Worm (Caenorhabditis elegans) whole organism, late embryonic: ENCODE data around the gene knl-3.

Source experiments
- C08G9.2 ChIP-seq: sonication (generic microtip); optimal IDR thresholded peaks from 2 replicates; lab custom pipeline; 2016; ENCODE audit warnings: mild to moderate bottlenecking, missing genetic modification characterization, moderate library complexity, missing compliant biosample characterization
- C38D4.7 ChIP-seq: fragments of 200-800 bp; sonication (Bioruptor generic); optimal IDR thresholded peaks from 2 replicates; lab custom pipeline; 2018; ENCODE audit warnings: mild to moderate bottlenecking, missing genetic modification characterization, moderate library complexity, missing compliant biosample characterization
- F13H6.1 ChIP-seq: sonication (generic microtip); optimal IDR thresholded peaks from 2 replicates; lab custom pipeline; 2016; ENCODE audit warnings: missing genetic modification characterization, missing compliant biosample characterization
- T23F11.4 ChIP-seq: fragments of 200-800 bp; sonication (Bioruptor generic); optimal IDR thresholded peaks from 2 replicates; lab custom pipeline; 2018; ENCODE audit warnings: mild to moderate bottlenecking, missing genetic modification characterization, missing compliant biosample characterization
- ahr-1 ChIP-seq: sonication (generic microtip); optimal IDR thresholded peaks from 2 replicates; lab custom pipeline; 2016; ENCODE audit warnings: missing genetic modification characterization, missing compliant biosample characterization
- ama-1 ChIP-seq: fragments of 150-350 bp; optimal IDR thresholded peaks from 2 replicates; lab custom pipeline; 2014
- ceh-2 ChIP-seq: sonication (generic microtip); optimal IDR thresholded peaks from 2 replicates; lab custom pipeline; 2016; ENCODE audit warnings: missing genotype, missing genetic modification characterization, missing compliant biosample characterization
- ceh-22 ChIP-seq: sonication (generic microtip); optimal IDR thresholded peaks from 2 replicates; lab custom pipeline; 2017; ENCODE audit warnings: missing biosample characterization, missing genetic modification characterization
- ceh-24 ChIP-seq: sonication (generic microtip); optimal IDR thresholded peaks from 2 replicates; lab custom pipeline; 2016; ENCODE audit warnings: mild to moderate bottlenecking, missing genetic modification characterization, missing compliant biosample characterization
- ceh-34 ChIP-seq: sonication (generic microtip); optimal IDR thresholded peaks from 2 replicates; lab custom pipeline; 2016; ENCODE audit warnings: mild to moderate bottlenecking, missing genetic modification characterization, missing compliant biosample characterization
- ceh-45 ChIP-seq: fragments of 200-800 bp; sonication (Bioruptor generic); IDR thresholded peaks from 2 replicates; pipeline ENCODE4 v1.3.6; 2022; ENCODE audit warnings: missing genetic modification reagents, missing genetic modification characterization, missing compliant biosample characterization
- ceh-6 ChIP-seq: fragments of 200-800 bp; sonication (Bioruptor generic); optimal IDR thresholded peaks from 2 replicates; lab custom pipeline; 2018; ENCODE audit warnings: mild to moderate bottlenecking, missing genetic modification characterization, missing compliant biosample characterization
- ceh-9 ChIP-seq: sonication (generic microtip); optimal IDR thresholded peaks from 2 replicates; lab custom pipeline; 2016; ENCODE audit warnings: mild to moderate bottlenecking, missing genetic modification characterization, inconsistent platforms, missing compliant biosample characterization
- che-1 ChIP-seq: sonication (generic microtip); optimal IDR thresholded peaks from 2 replicates; lab custom pipeline; 2016; ENCODE audit warnings: mild to moderate bottlenecking, missing genetic modification characterization, missing compliant biosample characterization
- dve-1 ChIP-seq: sonication (generic microtip); optimal IDR thresholded peaks from 2 replicates; lab custom pipeline; 2017; ENCODE audit warnings: antibody characterized with exemption, mild to moderate bottlenecking, missing genetic modification characterization, missing compliant biosample characterization
- elt-2 ChIP-seq: sonication (generic microtip); optimal IDR thresholded peaks from 2 replicates; lab custom pipeline; 2016; ENCODE audit warnings: missing genetic modification reagents, missing genetic modification characterization, missing compliant biosample characterization
- eyg-1 ChIP-seq: sonication (generic microtip); optimal IDR thresholded peaks from 2 replicates; lab custom pipeline; 2016; ENCODE audit warnings: missing genotype, missing genetic modification characterization, missing compliant biosample characterization
- fkh-10 ChIP-seq: fragments of 150-350 bp; optimal IDR thresholded peaks from 2 replicates; lab custom pipeline; 2014; ENCODE audit warnings: missing biosample characterization, missing genetic modification reagents, missing genetic modification characterization
- fkh-6 ChIP-seq: sonication (generic microtip); optimal IDR thresholded peaks from 2 replicates; lab custom pipeline; 2016; ENCODE audit warnings: missing genetic modification characterization, missing compliant biosample characterization
- hlh-13 ChIP-seq: fragments of 200-800 bp; sonication (Bioruptor generic); optimal IDR thresholded peaks from 2 replicates; lab custom pipeline; 2018; ENCODE audit warnings: mild to moderate bottlenecking, missing genetic modification characterization, missing compliant biosample characterization
- hlh-15 ChIP-seq: sonication (generic microtip); optimal IDR thresholded peaks from 2 replicates; lab custom pipeline; 2016; ENCODE audit warnings: missing genetic modification characterization, missing compliant biosample characterization
- hlh-6 ChIP-seq: sonication (generic microtip); optimal IDR thresholded peaks from 2 replicates; lab custom pipeline; 2016; ENCODE audit warnings: missing genotype, missing genetic modification characterization, missing compliant biosample characterization
- hlh-8 ChIP-seq: sonication (generic microtip); optimal IDR thresholded peaks from 2 replicates; lab custom pipeline; 2016; ENCODE audit warnings: missing genotype, missing genetic modification characterization, missing compliant biosample characterization
- lim-6 ChIP-seq: sonication (generic microtip); optimal IDR thresholded peaks from 2 replicates; lab custom pipeline; 2016; ENCODE audit warnings: missing genetic modification characterization, missing compliant biosample characterization
- madf-2 ChIP-seq: sonication (generic microtip); optimal IDR thresholded peaks from 2 replicates; lab custom pipeline; 2017; ENCODE audit warnings: missing genetic modification characterization, missing compliant biosample characterization
- nhr-232 ChIP-seq: sonication (generic microtip); optimal IDR thresholded peaks from 2 replicates; lab custom pipeline; 2016; ENCODE audit warnings: missing genetic modification characterization, missing compliant biosample characterization
- npax-4 ChIP-seq: sonication (generic microtip); optimal IDR thresholded peaks from 2 replicates; lab custom pipeline; 2016; ENCODE audit warnings: missing genetic modification characterization, missing compliant biosample characterization
- odd-2 ChIP-seq: sonication (generic microtip); optimal IDR thresholded peaks from 2 replicates; lab custom pipeline; 2017; ENCODE audit warnings: antibody characterized with exemption, mild to moderate bottlenecking, missing genetic modification characterization, missing compliant biosample characterization
- pat-9 ChIP-seq: fragments of 200-800 bp; sonication (Bioruptor generic); optimal IDR thresholded peaks from 2 replicates; lab custom pipeline; 2018; ENCODE audit warnings: mild to moderate bottlenecking, missing genetic modification characterization, moderate library complexity, missing compliant biosample characterization
- pha-2 ChIP-seq: sonication (generic microtip); optimal IDR thresholded peaks from 2 replicates; lab custom pipeline; 2017; ENCODE audit warnings: mild to moderate bottlenecking, missing genetic modification characterization, missing compliant biosample characterization
- ref-2 ChIP-seq: sonication (generic microtip); optimal IDR thresholded peaks from 2 replicates; lab custom pipeline; 2016; ENCODE audit warnings: missing genetic modification characterization, missing compliant biosample characterization
- rnt-1 ChIP-seq: sonication (generic microtip); optimal IDR thresholded peaks from 2 replicates; lab custom pipeline; 2016; ENCODE audit warnings: missing genetic modification characterization, missing compliant biosample characterization
- sdc-2 ChIP-seq: sonication (generic microtip); optimal IDR thresholded peaks from 2 replicates; lab custom pipeline; 2016; ENCODE audit warnings: missing genotype, missing genetic modification characterization, missing compliant biosample characterization
- unc-3 ChIP-seq, 2 experiments: fragments of 200-800 bp in 1 of 2; sonication (Bioruptor generic) in 1 of 2; sonication (generic microtip) in 1 of 2; conservative IDR thresholded peaks in 1 of 2; optimal IDR thresholded peaks in 1 of 2; 2 replicates each; pipeline versions ENCODE4 v1.3.6 to Lab custom; 2016 to 2022; ENCODE audit warnings: missing compliant biosample characterization in 2 of 2, missing genetic modification characterization in 2 of 2, missing genetic modification reagents in 1 of 2
- unc-42 ChIP-seq: sonication (generic microtip); optimal IDR thresholded peaks from 2 replicates; lab custom pipeline; 2016; ENCODE audit warnings: missing genotype, missing genetic modification characterization, missing compliant biosample characterization
- zip-5 ChIP-seq: sonication (generic microtip); optimal IDR thresholded peaks from 2 replicates; lab custom pipeline; 2016; ENCODE audit warnings: missing genetic modification characterization, missing compliant biosample characterization
- ztf-16 ChIP-seq: sonication (generic microtip); optimal IDR thresholded peaks from 2 replicates; lab custom pipeline; 2017; ENCODE audit warnings: missing genetic modification characterization, missing compliant biosample characterization

Gene knl-3

ce11 chrV:1868596-1869263 lies at the start of gene knl-3 (continued):
- TF ChIP-seq F13H6.1 (no peak), dve-1 (tag; lab: Kevin White, UChicago) (peak; percentile 66), ceh-9 (no peak), hlh-13 (GFP tag; lab: Kevin White, UChicago) (peak; percentile 51), hlh-6 (tag; lab: Kevin White, UChicago) (no peak), unc-3 (GFP tag; conservative IDR thresholded peaks at IDR 0.05; lab: Robert Waterston, UW) (0 out of 2 replicates have a peak, but pooled peaks have one; percentile 31), unc-3 (tag; optimal IDR thresholded peaks at IDR 0.05; lab: Kevin White, UChicago) (peak; percentile 67), hlh-15 (tag; lab: Kevin White, UChicago) (no peak), ceh-22 (tag; lab: Kevin White, UChicago) (no peak), C08G9.2 (tag; lab: Kevin White, UChicago) (peak; percentile 51), ama-1 (no peak), ztf-16 (tag; lab: Kevin White, UChicago) (peak; percentile 36), lim-6 (tag; lab: Kevin White, UChicago) (peak; percentile 28), ceh-2 (tag; lab: Kevin White, UChicago) (peak; percentile 70), T23F11.4 (GFP tag; lab: Kevin White, UChicago) (peak; percentile 27), eyg-1 (tag; lab: Kevin White, UChicago) (no peak), zip-5 (tag; lab: Kevin White, UChicago) (no peak), elt-2 (peak; percentile 77)

- TF ChIP-seq pat-9 (tag; lab: Kevin White, UChicago), result no peak
- no peak for TF ChIP-seq eyg-1 (tag; lab: Kevin White, UChicago)
- no peak for TF ChIP-seq pha-2 (tag; lab: Kevin White, UChicago)
- TF ChIP-seq ceh-34 (tag; lab: Kevin White, UChicago), result no peak
- TF ChIP-seq hlh-13 (GFP tag; lab: Kevin White, UChicago), result no peak
- TF ChIP-seq ahr-1 (tag; lab: Kevin White, UChicago), result no peak
- no peak for TF ChIP-seq F13H6.1
- no peak for TF ChIP-seq ama-1
- TF ChIP-seq sdc-2, result no peak
- no peak for TF ChIP-seq hlh-6 (tag; lab: Kevin White, UChicago)
- no peak for TF ChIP-seq unc-3 (GFP tag; conservative IDR thresholded peaks at IDR 0.05; lab: Robert Waterston, UW)
- no peak for TF ChIP-seq unc-3 (tag; optimal IDR thresholded peaks at IDR 0.05; lab: Kevin White, UChicago)
- TF ChIP-seq hlh-8 (tag; lab: Kevin White, UChicago), result no peak
- no peak for TF ChIP-seq ceh-24 (tag; lab: Kevin White, UChicago)
- TF ChIP-seq ztf-16 (tag; lab: Kevin White, UChicago), result no peak
- TF ChIP-seq C08G9.2 (tag; lab: Kevin White, UChicago), result no peak
- TF ChIP-seq fkh-10, result no peak
- no peak for TF ChIP-seq odd-2 (tag; lab: Kevin White, UChicago)
Observed at ce11 chrV:1820016-1820415, 49.0 kb upstream of the knl-3 start.

- TF ChIP-seq ceh-45, result no peak
- no peak for TF ChIP-seq C38D4.7 (GFP tag; lab: Kevin White, UChicago)
- no peak for TF ChIP-seq eyg-1 (tag; lab: Kevin White, UChicago)
- TF ChIP-seq hlh-8 (tag; lab: Kevin White, UChicago), result no peak
- no peak for TF ChIP-seq ztf-16 (tag; lab: Kevin White, UChicago)
- no peak for TF ChIP-seq unc-42 (tag; lab: Kevin White, UChicago)
- no peak for TF ChIP-seq ref-2 (tag; lab: Kevin White, UChicago)
- no peak for TF ChIP-seq madf-2 (tag; lab: Kevin White, UChicago)
- no peak for TF ChIP-seq nhr-232
- TF ChIP-seq che-1 (tag; lab: Kevin White, UChicago), result no peak
- no peak for TF ChIP-seq ceh-2 (tag; lab: Kevin White, UChicago)
- TF ChIP-seq rnt-1 (tag; lab: Kevin White, UChicago), result no peak
- no peak for TF ChIP-seq ceh-6 (GFP tag; lab: Kevin White, UChicago)
- no peak for TF ChIP-seq npax-4 (tag; lab: Kevin White, UChicago)
- no peak for TF ChIP-seq fkh-6 (tag; lab: Kevin White, UChicago)
Observed at ce11 chrV:1820749-1821148, 48.3 kb upstream of the knl-3 start.
